Fruit fly (Drosophila melanogaster) whole organism, pupa: ENCODE results near the gene ple.
A peak's percentile ranks its signal among the peaks of the same experiment; 100 is the strongest.

Experiments
- CG12605 ChIP-seq: fragments of 200-800 bp; sonication (Bioruptor generic); IDR thresholded peaks from 2 replicates; pipeline ENCODE4 v1.3.6; 2022; ENCODE audit warnings: missing biosample characterization, missing genetic modification characterization
- CG13204 ChIP-seq: fragments of 200-800 bp; sonication (Bioruptor generic); optimal IDR thresholded peaks from 2 replicates; lab custom pipeline; 2018; ENCODE audit warnings: missing biosample characterization, mild to moderate bottlenecking, missing genetic modification characterization, moderate library complexity
- CG14655 ChIP-seq: fragments of 200-800 bp; sonication (Bioruptor generic); optimal IDR thresholded peaks from 3 replicates; lab custom pipeline; 2017; ENCODE audit warnings: mild to moderate bottlenecking, missing biosample characterization, missing genetic modification reagents, missing genetic modification characterization
- CG15710 ChIP-seq: fragments of 200-800 bp; sonication (Bioruptor generic); optimal IDR thresholded peaks from 2 replicates; lab custom pipeline; 2018; ENCODE audit warnings: missing biosample characterization, mild to moderate bottlenecking, missing genetic modification characterization, moderate library complexity
- CG4496 ChIP-seq: fragments of 200-800 bp; sonication (Bioruptor generic); IDR thresholded peaks from 3 replicates; pipeline ENCODE4 v1.3.6; 2022; ENCODE audit warnings: missing biosample characterization, missing genetic modification characterization
- CG8159 ChIP-seq: fragments of 200-800 bp; sonication (Bioruptor generic); optimal IDR thresholded peaks from 3 replicates; lab custom pipeline; 2018; ENCODE audit warnings: missing biosample characterization, mild to moderate bottlenecking, missing genetic modification characterization, moderate library complexity
- D1 ChIP-seq: fragments of 200-800 bp; sonication (Bioruptor generic); optimal IDR thresholded peaks from 2 replicates; lab custom pipeline; 2018; ENCODE audit warnings: missing biosample characterization, mild to moderate bottlenecking, missing genetic modification characterization, moderate library complexity
- EcR ChIP-seq: fragments of 200-800 bp; sonication (Bioruptor generic); optimal IDR thresholded peaks from 3 replicates; lab custom pipeline; 2019; ENCODE audit warnings: missing biosample characterization, missing genetic modification characterization, mild to moderate bottlenecking, moderate library complexity, missing genetic modification reagents
- Ets98B ChIP-seq: fragments of 200-800 bp; sonication (Bioruptor generic); IDR thresholded peaks from 2 replicates; pipeline ENCODE4 v1.3.6; 2022; ENCODE audit warnings: missing biosample characterization, missing genetic modification characterization
- Snoo ChIP-seq: fragments of 200-800 bp; sonication (Bioruptor generic); optimal IDR thresholded peaks from 3 replicates; lab custom pipeline; 2017; ENCODE audit warnings: missing biosample characterization, mild to moderate bottlenecking, missing genetic modification characterization, inconsistent platforms
- fd96Ca ChIP-seq: fragments of 200-800 bp; sonication (Bioruptor generic); IDR thresholded peaks from 3 replicates; pipeline ENCODE4 v1.3.6; 2022; ENCODE audit warnings: missing biosample characterization, missing genetic modification characterization
- gl ChIP-seq: fragments of 200-800 bp; sonication (Bioruptor generic); optimal IDR thresholded peaks from 2 replicates; lab custom pipeline; 2018; ENCODE audit warnings: missing biosample characterization, mild to moderate bottlenecking, missing genetic modification characterization
- rn ChIP-seq: fragments of 200-800 bp; sonication (Bioruptor generic); IDR thresholded peaks from 2 replicates; pipeline ENCODE4 v1.3.6; 2022; ENCODE audit warnings: missing biosample characterization, missing genetic modification characterization

- TF ChIP-seq gl (tag; lab: Kevin White, UChicago) = no peak
- TF ChIP-seq Ets98B (GFP tag; lab: Robert Waterston, UW) = no peak; the same call in 1 of the 2 replicates
- no peak for TF ChIP-seq rn (GFP tag; lab: Robert Waterston, UW)
- no peak for TF ChIP-seq EcR
- TF ChIP-seq D1 (tag; lab: Kevin White, UChicago) = no peak
- TF ChIP-seq CG15710 (tag; lab: Kevin White, UChicago) = peak; percentile 23
- TF ChIP-seq CG4496 (GFP tag; lab: Robert Waterston, UW) = peak; percentile 51; the same call in 2 of the 3 replicates
- TF ChIP-seq fd96Ca = peak; percentile 58; the same call in 1 of the 3 replicates
- no peak for TF ChIP-seq Snoo (tag; lab: Kevin White, UChicago)
- peak; percentile 8 for TF ChIP-seq CG8159 (tag; lab: Kevin White, UChicago)
- no peak for TF ChIP-seq CG13204 (GFP tag; lab: Kevin White, UChicago)
- TF ChIP-seq CG12605 (GFP tag; lab: Robert Waterston, UW) = no peak
- TF ChIP-seq CG14655 (GFP tag; lab: Kevin White, UChicago) = no peak
These were observed 23.6 kb upstream of the ple start, which contains the start of gene dikar for dm6 chr3L:6742974-6743345.
